Worm (Caenorhabditis elegans) whole organism, L1 larva: ENCODE data around the gene ZC504.1.
A peak's percentile ranks its signal among the peaks of the same experiment; 100 is the strongest.

Experiments
- C04F5.9 ChIP-seq: sonication (generic microtip); optimal IDR thresholded peaks from 2 replicates; lab custom pipeline; 2016; ENCODE audit warnings: missing genetic modification characterization, missing compliant biosample characterization
- C16A3.4 ChIP-seq: fragments of 150-350 bp; optimal IDR thresholded peaks from 2 replicates; lab custom pipeline; 2014; ENCODE audit warnings: missing biosample characterization, missing genetic modification characterization
- F16B12.6 ChIP-seq: fragments of 150-350 bp; optimal IDR thresholded peaks from 2 replicates; lab custom pipeline; 2014; ENCODE audit warnings: missing biosample characterization, missing genetic modification characterization
- Y116A8C.19 ChIP-seq: sonication (generic microtip); optimal IDR thresholded peaks from 2 replicates; lab custom pipeline; 2016; ENCODE audit warnings: missing compliant biosample characterization, missing genetic modification characterization, borderline replicate concordance
- aha-1 ChIP-seq: fragments of 150-350 bp; optimal IDR thresholded peaks from 2 replicates; lab custom pipeline; 2014; ENCODE audit warnings: missing biosample characterization, missing genetic modification characterization
- alr-1 ChIP-seq: fragments of 200-800 bp; sonication (Bioruptor generic); optimal IDR thresholded peaks from 2 replicates; lab custom pipeline; 2018; ENCODE audit warnings: borderline replicate concordance, mild to moderate bottlenecking, missing genetic modification characterization, missing compliant biosample characterization
- blmp-1 ChIP-seq: fragments of 150-350 bp; optimal IDR thresholded peaks from 2 replicates; lab custom pipeline; 2014; ENCODE audit warnings: missing biosample characterization, missing genetic modification characterization
- ceh-8 ChIP-seq: fragments of 200-800 bp; sonication (Bioruptor generic); optimal IDR thresholded peaks from 2 replicates; lab custom pipeline; 2018; ENCODE audit warnings: mild to moderate bottlenecking, missing genetic modification characterization, moderate library complexity, missing compliant biosample characterization
- ceh-88 ChIP-seq: fragments of 200-800 bp; sonication (Bioruptor generic); IDR thresholded peaks from 2 replicates; pipeline ENCODE4 v1.3.6; 2022; ENCODE audit warnings: missing genetic modification characterization, missing compliant biosample characterization
- ces-1 ChIP-seq: fragments of 150-350 bp; optimal IDR thresholded peaks from 2 replicates; lab custom pipeline; 2014; ENCODE audit warnings: missing biosample characterization, missing genetic modification reagents, missing genetic modification characterization
- efl-3 ChIP-seq: fragments of 200-800 bp; sonication (Bioruptor generic); optimal IDR thresholded peaks from 2 replicates; lab custom pipeline; 2018; ENCODE audit warnings: mild to moderate bottlenecking, missing genetic modification characterization, missing compliant biosample characterization
- egl-13 ChIP-seq: sonication (generic microtip); optimal IDR thresholded peaks from 2 replicates; lab custom pipeline; 2016; ENCODE audit warnings: missing genotype, missing genetic modification reagents, missing genetic modification characterization, missing compliant biosample characterization
- ets-5 ChIP-seq: fragments of 200-800 bp; sonication (Bioruptor generic); IDR thresholded peaks from 2 replicates; pipeline ENCODE4 v1.3.6; 2022; ENCODE audit warnings: missing genetic modification characterization, missing compliant biosample characterization
- fkh-4 ChIP-seq: sonication (generic microtip); optimal IDR thresholded peaks from 2 replicates; lab custom pipeline; 2016; ENCODE audit warnings: missing compliant biosample characterization, missing genetic modification characterization, borderline replicate concordance
- fos-1 ChIP-seq: fragments of 150-350 bp; optimal IDR thresholded peaks from 2 replicates; lab custom pipeline; 2014; ENCODE audit warnings: missing biosample characterization, missing genetic modification characterization
- hlh-4 ChIP-seq: sonication (generic microtip); optimal IDR thresholded peaks from 2 replicates; lab custom pipeline; 2016; ENCODE audit warnings: mild to moderate bottlenecking, missing genetic modification characterization, missing compliant biosample characterization
- hpl-2 ChIP-seq: fragments of 150-350 bp; optimal IDR thresholded peaks from 2 replicates; lab custom pipeline; 2014; ENCODE audit warnings: missing biosample characterization, missing genetic modification reagents, missing genetic modification characterization
- lin-15B ChIP-seq: fragments of 150-350 bp; sonication (generic microtip); optimal IDR thresholded peaks from 3 replicates; lab custom pipeline; 2014; ENCODE audit warnings: missing biosample characterization, missing genetic modification characterization
- lin-39 ChIP-seq: fragments of 150-350 bp; optimal IDR thresholded peaks from 2 replicates; lab custom pipeline; 2014; ENCODE audit warnings: missing biosample characterization, missing genetic modification reagents, missing genetic modification characterization
- lir-3 ChIP-seq: sonication (generic microtip); optimal IDR thresholded peaks from 2 replicates; lab custom pipeline; 2016; ENCODE audit warnings: mild to moderate bottlenecking, missing genetic modification characterization, moderate library complexity, missing compliant biosample characterization; ENCODE audit not compliant: poor library complexity
- lsy-2 ChIP-seq, 2 experiments: fragments of 150-350 bp; optimal IDR thresholded peaks; 2 replicates each; lab custom pipeline; 2014; ENCODE audit warnings: missing biosample characterization in 2 of 2, missing genetic modification characterization in 2 of 2
- mab-9 ChIP-seq: fragments of 200-800 bp; sonication (Bioruptor generic); IDR thresholded peaks from 2 replicates; pipeline ENCODE4 v1.3.6; 2022; ENCODE audit warnings: missing genetic modification reagents, missing genetic modification characterization, missing compliant biosample characterization
- mdl-1 ChIP-seq, 2 experiments: fragments of 150-350 bp; optimal IDR thresholded peaks; 2 replicates each; lab custom pipeline; 2014 to 2017; ENCODE audit warnings: missing biosample characterization in 2 of 2, missing genetic modification characterization in 2 of 2, inconsistent platforms in 1 of 2
- mef-2 ChIP-seq: fragments of 150-350 bp; optimal IDR thresholded peaks from 2 replicates; lab custom pipeline; 2014; ENCODE audit warnings: missing biosample characterization, missing genetic modification characterization
- mep-1 ChIP-seq: fragments of 150-350 bp; optimal IDR thresholded peaks from 2 replicates; lab custom pipeline; 2014; ENCODE audit warnings: missing biosample characterization, missing genetic modification characterization
- nhr-11 ChIP-seq: fragments of 150-350 bp; optimal IDR thresholded peaks from 2 replicates; lab custom pipeline; 2014; ENCODE audit warnings: missing biosample characterization, missing genetic modification characterization
- nhr-19 ChIP-seq: fragments of 200-800 bp; sonication (Bioruptor generic); conservative IDR thresholded peaks from 2 replicates; pipeline ENCODE4 v1.3.6; 2022; ENCODE audit warnings: missing genetic modification characterization, missing compliant biosample characterization
- nhr-20 ChIP-seq: sonication (generic microtip); optimal IDR thresholded peaks from 2 replicates; lab custom pipeline; 2016; ENCODE audit warnings: mild to moderate bottlenecking, missing genetic modification characterization, missing compliant biosample characterization
- nhr-237 ChIP-seq: fragments of 150-350 bp; optimal IDR thresholded peaks from 2 replicates; lab custom pipeline; 2014; ENCODE audit warnings: missing biosample characterization, missing genetic modification characterization
- nhr-28 ChIP-seq: fragments of 150-350 bp; optimal IDR thresholded peaks from 2 replicates; lab custom pipeline; 2014; ENCODE audit warnings: missing biosample characterization, missing genetic modification characterization
- nhr-47 ChIP-seq: sonication (generic microtip); optimal IDR thresholded peaks from 2 replicates; lab custom pipeline; 2016; ENCODE audit warnings: mild to moderate bottlenecking, missing genetic modification characterization, moderate library complexity, missing compliant biosample characterization
- nhr-71 ChIP-seq: sonication (generic microtip); optimal IDR thresholded peaks from 2 replicates; lab custom pipeline; 2016; ENCODE audit warnings: mild to moderate bottlenecking, missing genetic modification characterization, moderate library complexity, missing compliant biosample characterization
- nhr-77 ChIP-seq: fragments of 150-350 bp; optimal IDR thresholded peaks from 2 replicates; lab custom pipeline; 2014; ENCODE audit warnings: missing biosample characterization, missing genetic modification characterization
- pag-3 ChIP-seq: sonication (generic microtip); optimal IDR thresholded peaks from 2 replicates; lab custom pipeline; 2017; ENCODE audit warnings: missing genetic modification characterization, mild to moderate bottlenecking, missing compliant biosample characterization, antibody characterized with exemption, borderline replicate concordance; ENCODE audit not compliant: insufficient read depth
- pax-3 ChIP-seq: fragments of 200-800 bp; sonication (Bioruptor generic); optimal IDR thresholded peaks from 2 replicates; lab custom pipeline; 2018; ENCODE audit warnings: mild to moderate bottlenecking, missing genetic modification characterization, moderate library complexity, missing compliant biosample characterization
- pqm-1 ChIP-seq: sonication (generic microtip); optimal IDR thresholded peaks from 3 replicates; lab custom pipeline; 2017; ENCODE audit warnings: missing biosample characterization, missing genetic modification characterization
- snpc-4 ChIP-seq: fragments of 150-350 bp; optimal IDR thresholded peaks from 2 replicates; lab custom pipeline; 2014; ENCODE audit warnings: missing biosample characterization, missing genetic modification characterization
- snu-23 ChIP-seq: sonication (generic microtip); optimal IDR thresholded peaks from 2 replicates; lab custom pipeline; 2016; ENCODE audit warnings: missing genetic modification characterization, missing compliant biosample characterization
- sox-4 ChIP-seq: sonication (generic microtip); optimal IDR thresholded peaks from 2 replicates; lab custom pipeline; 2016; ENCODE audit warnings: missing genetic modification characterization, missing compliant biosample characterization
- sptf-1 ChIP-seq: fragments of 150-350 bp; optimal IDR thresholded peaks from 2 replicates; lab custom pipeline; 2014; ENCODE audit warnings: missing biosample characterization, missing genetic modification characterization
- tbx-2 ChIP-seq: sonication (generic microtip); optimal IDR thresholded peaks from 2 replicates; lab custom pipeline; 2016; ENCODE audit warnings: missing genetic modification characterization, missing compliant biosample characterization
- tlp-1 ChIP-seq: fragments of 150-350 bp; optimal IDR thresholded peaks from 2 replicates; lab custom pipeline; 2014; ENCODE audit warnings: missing biosample characterization, missing genetic modification characterization
- unc-86 ChIP-seq: sonication (generic microtip); optimal IDR thresholded peaks from 2 replicates; lab custom pipeline; 2016; ENCODE audit warnings: missing genetic modification characterization, missing compliant biosample characterization
- vab-15 ChIP-seq: sonication (generic microtip); optimal IDR thresholded peaks from 2 replicates; lab custom pipeline; 2017; ENCODE audit warnings: missing genotype, mild to moderate bottlenecking, missing genetic modification characterization, missing compliant biosample characterization
- xbp-1 ChIP-seq: sonication (generic microtip); optimal IDR thresholded peaks from 2 replicates; lab custom pipeline; 2016; ENCODE audit warnings: missing genetic modification characterization, missing compliant biosample characterization

The ZC504.1 gene

DNA sequence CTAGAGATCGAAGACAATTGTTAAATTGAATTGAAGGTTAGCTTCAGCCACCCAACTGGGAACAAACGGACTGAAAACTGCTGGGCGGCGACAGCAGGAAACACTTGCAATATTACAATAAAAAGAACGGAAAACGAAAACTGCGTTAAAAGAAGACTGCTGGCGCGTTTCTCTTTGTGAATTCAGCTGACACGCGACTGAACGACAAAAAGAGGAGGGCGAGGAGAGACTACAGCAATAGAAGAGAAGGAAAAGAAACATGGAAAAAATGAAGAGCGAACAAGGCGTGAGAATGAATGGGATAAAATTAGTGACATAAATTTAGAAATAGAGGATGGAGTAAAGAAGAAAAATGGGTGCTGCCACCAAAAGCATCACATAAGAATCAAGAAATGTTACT lies 29.3 kb upstream of the ZC504.1 start (continued):
- peak; percentile 90 for TF ChIP-seq ceh-8 (GFP tag; lab: Kevin White, UChicago)
- peak; percentile 49 for TF ChIP-seq pag-3 (tag; lab: Kevin White, UChicago)
- peak; percentile 76 for TF ChIP-seq nhr-11 (tag; lab: Kevin White, UChicago)
- peak; percentile 73; the same call in 1 of the 2 replicates for TF ChIP-seq ceh-88 (GFP tag; lab: Robert Waterston, UW)
- TF ChIP-seq hlh-4 (tag; lab: Kevin White, UChicago), result no peak
- TF ChIP-seq mdl-1 (tag; optimal IDR thresholded peaks at IDR 0.05; lab: Kevin White, UChicago), result peak; percentile 59 to 97
- TF ChIP-seq ets-5, result no peak
- TF ChIP-seq nhr-77 (tag; lab: Kevin White, UChicago), result peak; percentile 83
- TF ChIP-seq vab-15 (tag; lab: Kevin White, UChicago), result no peak
- TF ChIP-seq pqm-1 (tag; lab: Kevin White, UChicago), result no peak
- TF ChIP-seq pax-3 (tag; lab: Kevin White, UChicago), result peak; percentile 63
- TF ChIP-seq snu-23 (GFP tag; lab: Kevin White, UChicago), result peak; percentile 96
- TF ChIP-seq lin-15B (tag; lab: Kevin White, UChicago), result no peak
- TF ChIP-seq efl-3 (GFP tag; lab: Kevin White, UChicago), result peak; percentile 14
- peak; percentile 51 for TF ChIP-seq C04F5.9 (tag; lab: Kevin White, UChicago)
- TF ChIP-seq nhr-28 (tag; lab: Kevin White, UChicago), result no peak
- TF ChIP-seq C16A3.4 (tag; lab: Kevin White, UChicago), result peak; percentile 86
- peak; percentile 96 for TF ChIP-seq tbx-2 (tag; lab: Kevin White, UChicago)
- TF ChIP-seq lin-39 (tag; lab: Kevin White, UChicago), result peak; percentile 77
- TF ChIP-seq fos-1, result peak; percentile 87
- peak; percentile 97 for TF ChIP-seq nhr-71 (tag; lab: Kevin White, UChicago)
- TF ChIP-seq aha-1, result peak; percentile 36
- TF ChIP-seq hpl-2 (GFP tag; lab: Kevin White, UChicago), result no peak
- TF ChIP-seq tlp-1 (tag; lab: Kevin White, UChicago), result no peak
- TF ChIP-seq sox-4, result peak; percentile 84
- peak; percentile 92 for TF ChIP-seq nhr-19 (GFP tag; lab: Robert Waterston, UW)
- peak; percentile 92 for TF ChIP-seq mef-2 (tag; lab: Kevin White, UChicago)
- peak; percentile 64 for TF ChIP-seq mab-9 (GFP tag; lab: Robert Waterston, UW)
- TF ChIP-seq lsy-2 (tag; optimal IDR thresholded peaks at IDR 0.05; lab: Kevin White, UChicago), result peak; percentile 92
- TF ChIP-seq nhr-47 (tag; lab: Kevin White, UChicago), result peak; percentile 95
- peak; percentile 94 for TF ChIP-seq unc-86 (tag; lab: Kevin White, UChicago)
- peak; percentile 81 for TF ChIP-seq snpc-4 (tag; lab: Kevin White, UChicago)
- no peak for TF ChIP-seq Y116A8C.19 (tag; lab: Kevin White, UChicago)
- peak; percentile 92 for TF ChIP-seq blmp-1 (tag; lab: Kevin White, UChicago)
- TF ChIP-seq lir-3, result peak; percentile 61
- TF ChIP-seq egl-13 (tag; lab: Kevin White, UChicago), result peak; percentile 87

DNA sequence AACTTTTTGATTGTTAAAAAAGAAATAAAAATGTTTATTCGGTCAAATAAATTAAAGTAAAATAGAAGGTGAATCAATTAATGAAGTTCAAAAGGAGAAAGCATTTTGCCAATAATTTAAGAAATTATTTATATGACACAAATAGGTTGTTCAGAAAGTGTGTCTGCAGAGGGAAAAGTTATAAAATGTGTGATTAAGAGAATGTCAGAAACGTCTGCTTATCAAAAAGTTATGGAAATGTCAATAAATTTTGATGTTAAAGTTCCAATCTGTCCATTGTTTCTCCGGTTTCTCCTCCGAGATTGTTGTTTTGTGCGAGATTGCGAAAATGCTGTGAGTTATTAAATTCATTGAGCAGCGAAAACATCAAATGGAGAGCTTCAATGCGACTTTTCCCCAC lies 27.3 kb upstream of the ZC504.1 start, which contains the start of gene rme-4:
Gene rme-4, minus strand, starts transcription at position 168 of the 400 bp plus-strand sequence.
- no peak for TF ChIP-seq snpc-4 (tag; lab: Kevin White, UChicago)
- no peak for TF ChIP-seq hpl-2 (GFP tag; lab: Kevin White, UChicago)
- no peak for TF ChIP-seq ces-1 (GFP tag; lab: Kevin White, UChicago)
- no peak for TF ChIP-seq nhr-237 (tag; lab: Kevin White, UChicago)
- TF ChIP-seq lsy-2 (tag; optimal IDR thresholded peaks at IDR 0.05; lab: Kevin White, UChicago), result no peak
- no peak for TF ChIP-seq mep-1 (tag; lab: Kevin White, UChicago)
- no peak for TF ChIP-seq sptf-1 (tag; lab: Kevin White, UChicago)
- TF ChIP-seq ceh-88 (GFP tag; lab: Robert Waterston, UW), result no peak
- no peak for TF ChIP-seq F16B12.6
- TF ChIP-seq alr-1 (tag; lab: Kevin White, UChicago), result no peak
- TF ChIP-seq xbp-1 (tag; lab: Kevin White, UChicago), result no peak
- TF ChIP-seq fkh-4 (tag; lab: Kevin White, UChicago), result no peak
- no peak for TF ChIP-seq nhr-20 (tag; lab: Kevin White, UChicago)
